Fruit fly (Drosophila melanogaster) whole organism, embryonic: ENCODE results near the gene AP-2mu.

Experiments used
- Ada2b ChIP-seq: fragments of 200-800 bp; sonication (Bioruptor generic); IDR thresholded peaks from 2 replicates; pipeline ENCODE4 v1.3.6; 2022; ENCODE audit warnings: missing biosample characterization, missing genetic modification characterization
- Atf-2 ChIP-seq: fragments of 200-800 bp; sonication (Bioruptor generic); optimal IDR thresholded peaks from 2 replicates; lab custom pipeline; 2016; ENCODE audit warnings: missing biosample characterization, missing genetic modification characterization
- Atf6 ChIP-seq: fragments of 200-800 bp; sonication (Bioruptor generic); IDR thresholded peaks from 2 replicates; pipeline ENCODE4 v1.3.6; 2022; ENCODE audit warnings: missing biosample characterization, missing genetic modification characterization
- Awh ChIP-seq: fragments of 200-800 bp; sonication (Bioruptor generic); IDR thresholded peaks from 2 replicates; pipeline ENCODE4, ENCODE4 v1.3.6; 2022; ENCODE audit warnings: missing biosample characterization, missing genetic modification characterization
- CG10431 ChIP-seq: fragments of 200-800 bp; sonication (Bioruptor generic); optimal IDR thresholded peaks from 3 replicates; lab custom pipeline; 2018; ENCODE audit warnings: missing biosample characterization, mild to moderate bottlenecking, missing genetic modification characterization
- CG10654 ChIP-seq: fragments of 200-800 bp; sonication (Bioruptor generic); optimal IDR thresholded peaks from 2 replicates; lab custom pipeline; 2016; ENCODE audit warnings: missing biosample characterization, missing genetic modification characterization
- CG11695 ChIP-seq: fragments of 200-800 bp; sonication (Bioruptor generic); IDR thresholded peaks from 3 replicates; pipeline ENCODE4 v1.3.6; 2022; ENCODE audit warnings: missing biosample characterization, missing genetic modification characterization
- CG14014 ChIP-seq: fragments of 200-800 bp; sonication (Bioruptor generic); IDR thresholded peaks from 2 replicates; pipeline ENCODE4 v1.3.6; 2022; ENCODE audit warnings: missing biosample characterization, missing genetic modification characterization
- CG14965 ChIP-seq: fragments of 200-800 bp; sonication (Bioruptor generic); optimal IDR thresholded peaks from 2 replicates; lab custom pipeline; 2016; ENCODE audit warnings: missing biosample characterization, missing genetic modification characterization, borderline replicate concordance
- CG15514 ChIP-seq: fragments of 200-800 bp; sonication (Bioruptor generic); optimal IDR thresholded peaks from 3 replicates; lab custom pipeline; 2017; ENCODE audit warnings: missing biosample characterization, missing genetic modification characterization, mild to moderate bottlenecking, moderate library complexity, missing genetic modification reagents
- CG17568 ChIP-seq: fragments of 200-800 bp; sonication (Bioruptor generic); optimal IDR thresholded peaks from 2 replicates; lab custom pipeline; 2018; ENCODE audit warnings: missing biosample characterization, mild to moderate bottlenecking, missing genetic modification characterization, moderate library complexity
- CG17802 ChIP-seq: fragments of 200-800 bp; sonication (Bioruptor generic); optimal IDR thresholded peaks from 2 replicates; lab custom pipeline; 2018; ENCODE audit warnings: missing biosample characterization, mild to moderate bottlenecking, missing genetic modification characterization, moderate library complexity
- CG18599 ChIP-seq: fragments of 200-800 bp; sonication (Bioruptor generic); optimal IDR thresholded peaks from 3 replicates; lab custom pipeline; 2017; ENCODE audit warnings: missing biosample characterization, missing genetic modification characterization, mild to moderate bottlenecking, moderate library complexity, missing genetic modification reagents
- CG18764 ChIP-seq: fragments of 200-800 bp; sonication (Bioruptor generic); optimal IDR thresholded peaks from 3 replicates; lab custom pipeline; 2016; ENCODE audit warnings: missing biosample characterization, missing genetic modification characterization
- CG2120 ChIP-seq: fragments of 200-800 bp; sonication (Bioruptor generic); optimal IDR thresholded peaks from 3 replicates; lab custom pipeline; 2016; ENCODE audit warnings: missing biosample characterization, missing genetic modification characterization
- CG2678 ChIP-seq: fragments of 200-800 bp; sonication (Bioruptor generic); optimal IDR thresholded peaks from 3 replicates; lab custom pipeline; 2019; ENCODE audit warnings: missing biosample characterization, mild to moderate bottlenecking, missing genetic modification characterization, moderate library complexity
- CG31365 ChIP-seq: fragments of 200-800 bp; sonication (Bioruptor generic); optimal IDR thresholded peaks from 2 replicates; lab custom pipeline; 2018; ENCODE audit warnings: missing biosample characterization, mild to moderate bottlenecking, missing genetic modification characterization
- CG5953 ChIP-seq: fragments of 200-800 bp; sonication (Bioruptor generic); IDR thresholded peaks from 2 replicates; pipeline ENCODE4 v1.3.6; 2022; ENCODE audit warnings: missing biosample characterization, missing genetic modification characterization
- CG7357 ChIP-seq: fragments of 200-800 bp; sonication (Bioruptor generic); IDR thresholded peaks from 3 replicates; pipeline ENCODE4 v1.3.6; 2022; ENCODE audit warnings: missing biosample characterization, missing genetic modification characterization
- CG7556 ChIP-seq: fragments of 200-800 bp; sonication (Bioruptor generic); optimal IDR thresholded peaks from 2 replicates; lab custom pipeline; 2017; ENCODE audit warnings: missing biosample characterization, mild to moderate bottlenecking, missing genetic modification characterization
- CG7963 ChIP-seq: fragments of 200-800 bp; sonication (Bioruptor generic); IDR thresholded peaks from 3 replicates; pipeline ENCODE4 v1.3.6; 2022; ENCODE audit warnings: missing biosample characterization, missing genetic modification characterization; ENCODE audit not compliant: partially characterized antibody
- CG8944 ChIP-seq: fragments of 200-800 bp; sonication (Bioruptor generic); optimal IDR thresholded peaks from 3 replicates; lab custom pipeline; 2016; ENCODE audit warnings: missing biosample characterization, missing genetic modification characterization
- CG9727 ChIP-seq: fragments of 200-800 bp; sonication (Bioruptor generic); optimal IDR thresholded peaks from 3 replicates; lab custom pipeline; 2017; ENCODE audit warnings: missing biosample characterization, mild to moderate bottlenecking, missing genetic modification characterization
- Dref ChIP-seq: fragments of 200-800 bp; sonication (Bioruptor generic); IDR thresholded peaks from 2 replicates; pipeline ENCODE4 v1.3.6; 2022; ENCODE audit warnings: missing biosample characterization, missing genetic modification characterization
- Fer1 ChIP-seq: fragments of 200-800 bp; sonication (Bioruptor generic); optimal IDR thresholded peaks from 2 replicates; lab custom pipeline; 2017; ENCODE audit warnings: missing biosample characterization, mild to moderate bottlenecking, missing genetic modification characterization
- Gug ChIP-seq: fragments of 200-800 bp; sonication (Bioruptor generic); IDR thresholded peaks from 4 replicates; pipeline ENCODE4 v1.3.6; 2022; ENCODE audit warnings: missing biosample characterization, missing genetic modification characterization
- HHEX ChIP-seq: fragments of 200-800 bp; sonication (Bioruptor generic); optimal IDR thresholded peaks from 3 replicates; lab custom pipeline; 2017; ENCODE audit warnings: missing biosample characterization, mild to moderate bottlenecking, missing genetic modification characterization, missing genetic modification reagents
- HLH4C ChIP-seq: fragments of 200-800 bp; sonication (Bioruptor generic); IDR thresholded peaks from 3 replicates; pipeline ENCODE4 v1.3.6; 2022; ENCODE audit warnings: missing biosample characterization, missing genetic modification characterization; ENCODE audit not compliant: partially characterized antibody
- Hsf ChIP-seq: fragments of 200-800 bp; sonication (Bioruptor generic); optimal IDR thresholded peaks from 3 replicates; lab custom pipeline; 2016; ENCODE audit warnings: missing biosample characterization, missing genetic modification characterization
- Ptx1 ChIP-seq: fragments of 200-800 bp; sonication (Bioruptor generic); IDR thresholded peaks from 2 replicates; pipeline ENCODE4 v1.3.6; 2022; ENCODE audit warnings: missing biosample characterization, missing genetic modification characterization
- Tbp ChIP-seq: fragments of >200 bp; optimal IDR thresholded peaks from 2 replicates; lab custom pipeline; 2018; ENCODE audit warnings: missing biosample characterization, missing genetic modification characterization
- amos ChIP-seq: fragments of 200-800 bp; sonication (Bioruptor generic); IDR thresholded peaks from 2 replicates; pipeline ENCODE4 v1.3.6; 2022; ENCODE audit warnings: missing biosample characterization, missing genetic modification characterization; ENCODE audit not compliant: partially characterized antibody
- chn ChIP-seq: fragments of 200-800 bp; sonication (Bioruptor generic); optimal IDR thresholded peaks from 2 replicates; lab custom pipeline; 2016; ENCODE audit warnings: missing biosample characterization, missing genetic modification characterization
- dysf ChIP-seq: fragments of 200-800 bp; sonication (Bioruptor generic); IDR thresholded peaks from 3 replicates; pipeline ENCODE4 v1.3.6; 2022; ENCODE audit warnings: missing biosample characterization, missing genetic modification characterization
- emc ChIP-seq: fragments of 200-800 bp; sonication (Bioruptor generic); optimal IDR thresholded peaks from 2 replicates; lab custom pipeline; 2016; ENCODE audit warnings: missing biosample characterization, missing genetic modification characterization
- gem ChIP-seq: fragments of 200-800 bp; sonication (Bioruptor generic); optimal IDR thresholded peaks from 2 replicates; lab custom pipeline; 2019; ENCODE audit warnings: missing biosample characterization, mild to moderate bottlenecking, missing genetic modification characterization, moderate library complexity
- gfzf ChIP-seq: fragments of 200-800 bp; sonication (Bioruptor generic); optimal IDR thresholded peaks from 2 replicates; lab custom pipeline; 2016; ENCODE audit warnings: missing biosample characterization, mild to moderate bottlenecking, missing genetic modification characterization, moderate library complexity
- gro ChIP-seq: fragments of 200-800 bp; sonication (Bioruptor generic); optimal IDR thresholded peaks from 2 replicates; lab custom pipeline; 2016; ENCODE audit warnings: missing biosample characterization, missing genetic modification characterization
- inv ChIP-seq: fragments of 200-800 bp; sonication (Bioruptor generic); IDR thresholded peaks from 2 replicates; pipeline ENCODE4 v1.3.6; 2022; ENCODE audit warnings: missing biosample characterization, missing genetic modification characterization; ENCODE audit not compliant: partially characterized antibody
- ken ChIP-seq: fragments of 200-800 bp; sonication (Bioruptor generic); IDR thresholded peaks from 3 replicates; pipeline ENCODE4 v1.3.6; 2022; ENCODE audit warnings: missing biosample characterization, missing genetic modification characterization
- lov ChIP-seq, 2 experiments: fragments of 200-800 bp in 1 of 2; fragments of >200 bp in 1 of 2; sonication (Bioruptor generic) in 1 of 2; IDR thresholded peaks in 1 of 2; optimal IDR thresholded peaks in 1 of 2; 2 replicates in 1 of 2; 3 replicates in 1 of 2; pipeline versions ENCODE4 v1.3.6 to Lab custom; 2017 to 2022; ENCODE audit warnings: missing biosample characterization in 1 of 2, missing genetic modification characterization in 1 of 2
- nerfin-1 ChIP-seq: fragments of 200-800 bp; sonication (Bioruptor generic); optimal IDR thresholded peaks from 3 replicates; lab custom pipeline; 2019; ENCODE audit warnings: missing biosample characterization, mild to moderate bottlenecking, missing genetic modification characterization, moderate library complexity
- p53 ChIP-seq: fragments of 200-800 bp; sonication (Bioruptor generic); optimal IDR thresholded peaks from 2 replicates; lab custom pipeline; 2016; ENCODE audit warnings: missing biosample characterization, missing genetic modification characterization
- phol ChIP-seq: fragments of 200-800 bp; sonication (Bioruptor generic); optimal IDR thresholded peaks from 3 replicates; lab custom pipeline; 2018; ENCODE audit warnings: missing biosample characterization, mild to moderate bottlenecking, missing genetic modification characterization, moderate library complexity
- ro ChIP-seq: fragments of 200-800 bp; sonication (Bioruptor generic); IDR thresholded peaks from 2 replicates; pipeline ENCODE4 v1.3.6; 2022; ENCODE audit warnings: missing biosample characterization, missing genetic modification characterization
- row ChIP-seq: fragments of 200-800 bp; sonication (Bioruptor generic); IDR thresholded peaks from 3 replicates; pipeline ENCODE4 v1.3.6; 2022; ENCODE audit warnings: missing biosample characterization, missing genetic modification characterization
- run ChIP-seq: fragments of 200-800 bp; sonication (Bioruptor generic); optimal IDR thresholded peaks from 3 replicates; lab custom pipeline; 2018; ENCODE audit warnings: missing biosample characterization, mild to moderate bottlenecking, missing genetic modification characterization
- sens ChIP-seq: fragments of 200-800 bp; sonication (Bioruptor generic); peaks from one replicate; lab custom pipeline; 2016; ENCODE audit warnings: missing biosample characterization, missing genetic modification characterization
- sim ChIP-seq: fragments of 200-800 bp; sonication (Bioruptor generic); IDR thresholded peaks from 2 replicates; pipeline ENCODE4 v1.3.6; 2022; ENCODE audit warnings: missing biosample characterization, missing genetic modification characterization
- trem ChIP-seq: fragments of 200-800 bp; optimal IDR thresholded peaks from 3 replicates; lab custom pipeline; 2019; ENCODE audit warnings: missing biosample characterization, mild to moderate bottlenecking, missing genetic modification characterization, moderate library complexity

AP-2mu gene

dm6 chr3R:22455335-22455985 is 6.8 kb upstream of the AP-2mu start (continued):
- TF ChIP-seq HLH4C (GFP tag; lab: Robert Waterston, UW) (no peak), amos (GFP tag; lab: Robert Waterston, UW) (no peak), CG17802 (tag; lab: Kevin White, UChicago) (no peak), CG14014 (GFP tag; lab: Robert Waterston, UW) (no peak), Gug (GFP tag; lab: Robert Waterston, UW) (no peak), nerfin-1 (tag; lab: Kevin White, UChicago) (no peak), CG10654 (GFP tag; lab: Kevin White, UChicago) (no peak), CG2120 (GFP tag; lab: Kevin White, UChicago) (peak; percentile 4), emc (GFP tag; lab: Kevin White, UChicago) (no peak), CG8944 (no peak), CG7963 (no peak), Atf6 (GFP tag; lab: Robert Waterston, UW) (no peak), CG18599 (GFP tag; lab: Kevin White, UChicago) (peak; percentile 9), CG31365 (tag; lab: Kevin White, UChicago) (no peak), dysf (GFP tag; lab: Robert Waterston, UW) (no peak), row (GFP tag; lab: Robert Waterston, UW) (peak; percentile 30; the same call in 2 of the 3 replicates), trem (tag; lab: Kevin White, UChicago) (no peak), CG7357 (GFP tag; lab: Robert Waterston, UW) (no peak), CG18764 (GFP tag; lab: Kevin White, UChicago) (no peak), CG10431 (GFP tag; lab: Kevin White, UChicago) (no peak), gro (GFP tag; lab: Kevin White, UChicago) (no peak), Atf-2 (GFP tag; lab: Kevin White, UChicago) (no peak), Ptx1 (GFP tag; lab: Robert Waterston, UW) (no peak), phol (peak; percentile 26), p53 (GFP tag; lab: Kevin White, UChicago) (no peak), sim (GFP tag; lab: Robert Waterston, UW) (no peak), Tbp (no peak), ken (GFP tag; lab: Robert Waterston, UW) (no peak), CG9727 (GFP tag; lab: Kevin White, UChicago) (peak; percentile 15), ro (GFP tag; lab: Robert Waterston, UW) (no peak), chn (no peak), HHEX (GFP tag; lab: Kevin White, UChicago) (no peak), CG7556 (GFP tag; lab: Kevin White, UChicago) (peak; percentile 25), CG15514 (peak; percentile 24), sens (peak; percentile 66), Fer1 (GFP tag; lab: Kevin White, UChicago) (no peak), Ada2b (GFP tag; lab: Robert Waterston, UW) (0 out of 2 replicates have a peak, but pooled peaks have one; percentile 6), CG17568 (GFP tag; lab: Kevin White, UChicago) (no peak), Awh (GFP tag; lab: Robert Waterston, UW) (no peak), gem (tag; lab: Kevin White, UChicago) (peak; percentile 46), CG11695 (GFP tag; lab: Robert Waterston, UW) (0 out of 3 replicates have a peak, but pooled peaks have one; percentile 40), run (tag; lab: Kevin White, UChicago) (no peak), inv (GFP tag; lab: Robert Waterston, UW) (no peak), CG14965 (GFP tag; lab: Kevin White, UChicago) (no peak), Dref (no peak), CG2678 (peak; percentile 33), CG5953 (no peak), Hsf (GFP tag; lab: Kevin White, UChicago) (no peak), lov (optimal IDR thresholded peaks at IDR 0.05; lab: Kevin White, UChicago) (no peak), lov (GFP tag; IDR thresholded peaks at IDR 0.05; lab: Robert Waterston, UW) (no peak), gfzf (no peak)
